Worm (Caenorhabditis elegans) whole organism, late embryonic: ENCODE measurements around the gene clc-28.

ENCODE experiments used
- C38D4.7 ChIP-seq: fragments of 200-800 bp; sonication (Bioruptor generic); optimal IDR thresholded peaks from 2 replicates; lab custom pipeline; 2018; ENCODE audit warnings: mild to moderate bottlenecking, missing genetic modification characterization, moderate library complexity, missing compliant biosample characterization
- F13H6.1 ChIP-seq: sonication (generic microtip); optimal IDR thresholded peaks from 2 replicates; lab custom pipeline; 2016; ENCODE audit warnings: missing genetic modification characterization, missing compliant biosample characterization
- K09A11.1 ChIP-seq: sonication (generic microtip); optimal IDR thresholded peaks from 2 replicates; lab custom pipeline; 2017; ENCODE audit warnings: antibody characterized with exemption, mild to moderate bottlenecking, missing genetic modification characterization, missing compliant biosample characterization; ENCODE audit not compliant: insufficient read depth
- T23F11.4 ChIP-seq: fragments of 200-800 bp; sonication (Bioruptor generic); optimal IDR thresholded peaks from 2 replicates; lab custom pipeline; 2018; ENCODE audit warnings: mild to moderate bottlenecking, missing genetic modification characterization, missing compliant biosample characterization
- Y22D7AL.16 ChIP-seq: sonication (generic microtip); optimal IDR thresholded peaks from 2 replicates; lab custom pipeline; 2016; ENCODE audit warnings: missing genetic modification characterization, missing compliant biosample characterization
- ama-1 ChIP-seq: fragments of 150-350 bp; optimal IDR thresholded peaks from 2 replicates; lab custom pipeline; 2014
- ceh-18 ChIP-seq: sonication (generic microtip); optimal IDR thresholded peaks from 2 replicates; lab custom pipeline; 2016; ENCODE audit warnings: missing genetic modification characterization, missing compliant biosample characterization
- ceh-19 ChIP-seq: fragments of 200-800 bp; sonication (Bioruptor generic); optimal IDR thresholded peaks from 2 replicates; lab custom pipeline; 2018; ENCODE audit warnings: mild to moderate bottlenecking, missing genetic modification characterization, missing compliant biosample characterization
- ceh-2 ChIP-seq: sonication (generic microtip); optimal IDR thresholded peaks from 2 replicates; lab custom pipeline; 2016; ENCODE audit warnings: missing genotype, missing genetic modification characterization, missing compliant biosample characterization
- ceh-24 ChIP-seq: sonication (generic microtip); optimal IDR thresholded peaks from 2 replicates; lab custom pipeline; 2016; ENCODE audit warnings: mild to moderate bottlenecking, missing genetic modification characterization, missing compliant biosample characterization
- ceh-30 ChIP-seq: fragments of 150-350 bp; optimal IDR thresholded peaks from 2 replicates; lab custom pipeline; 2014; ENCODE audit warnings: missing biosample characterization, missing genetic modification characterization
- ceh-34 ChIP-seq: sonication (generic microtip); optimal IDR thresholded peaks from 2 replicates; lab custom pipeline; 2016; ENCODE audit warnings: mild to moderate bottlenecking, missing genetic modification characterization, missing compliant biosample characterization
- ceh-48 ChIP-seq: sonication (generic microtip); optimal IDR thresholded peaks from 2 replicates; lab custom pipeline; 2016; ENCODE audit warnings: missing genetic modification characterization, inconsistent platforms, missing compliant biosample characterization
- ceh-9 ChIP-seq: sonication (generic microtip); optimal IDR thresholded peaks from 2 replicates; lab custom pipeline; 2016; ENCODE audit warnings: mild to moderate bottlenecking, missing genetic modification characterization, inconsistent platforms, missing compliant biosample characterization
- che-1 ChIP-seq: sonication (generic microtip); optimal IDR thresholded peaks from 2 replicates; lab custom pipeline; 2016; ENCODE audit warnings: mild to moderate bottlenecking, missing genetic modification characterization, missing compliant biosample characterization
- dmd-4 ChIP-seq: sonication (generic microtip); optimal IDR thresholded peaks from 2 replicates; lab custom pipeline; 2016; ENCODE audit warnings: borderline replicate concordance, missing genetic modification characterization, missing compliant biosample characterization
- fax-1 ChIP-seq: sonication (generic microtip); optimal IDR thresholded peaks from 2 replicates; lab custom pipeline; 2016; ENCODE audit warnings: missing genotype, missing genetic modification characterization, missing compliant biosample characterization
- fkh-10 ChIP-seq: fragments of 150-350 bp; optimal IDR thresholded peaks from 2 replicates; lab custom pipeline; 2014; ENCODE audit warnings: missing biosample characterization, missing genetic modification reagents, missing genetic modification characterization
- hlh-13 ChIP-seq: fragments of 200-800 bp; sonication (Bioruptor generic); optimal IDR thresholded peaks from 2 replicates; lab custom pipeline; 2018; ENCODE audit warnings: mild to moderate bottlenecking, missing genetic modification characterization, missing compliant biosample characterization
- hlh-30 ChIP-seq: sonication (generic microtip); optimal IDR thresholded peaks from 2 replicates; lab custom pipeline; 2017; ENCODE audit warnings: antibody characterized with exemption, missing genetic modification characterization, missing compliant biosample characterization; ENCODE audit not compliant: insufficient read depth
- hlh-8 ChIP-seq: sonication (generic microtip); optimal IDR thresholded peaks from 2 replicates; lab custom pipeline; 2016; ENCODE audit warnings: missing genotype, missing genetic modification characterization, missing compliant biosample characterization
- lim-6 ChIP-seq: sonication (generic microtip); optimal IDR thresholded peaks from 2 replicates; lab custom pipeline; 2016; ENCODE audit warnings: missing genetic modification characterization, missing compliant biosample characterization
- lin-11 ChIP-seq: fragments of 200-800 bp; sonication (Bioruptor generic); optimal IDR thresholded peaks from 2 replicates; lab custom pipeline; 2018; ENCODE audit warnings: mild to moderate bottlenecking, missing genetic modification characterization, missing compliant biosample characterization
- madf-2 ChIP-seq: sonication (generic microtip); optimal IDR thresholded peaks from 2 replicates; lab custom pipeline; 2017; ENCODE audit warnings: missing genetic modification characterization, missing compliant biosample characterization
- mec-3 ChIP-seq: sonication (generic microtip); optimal IDR thresholded peaks from 2 replicates; lab custom pipeline; 2016; ENCODE audit warnings: borderline replicate concordance, missing genetic modification characterization, missing compliant biosample characterization
- nhr-11 ChIP-seq: fragments of 150-350 bp; optimal IDR thresholded peaks from 2 replicates; lab custom pipeline; 2014; ENCODE audit warnings: missing biosample characterization, missing genetic modification characterization
- npax-4 ChIP-seq: sonication (generic microtip); optimal IDR thresholded peaks from 2 replicates; lab custom pipeline; 2016; ENCODE audit warnings: missing genetic modification characterization, missing compliant biosample characterization
- pat-9 ChIP-seq: fragments of 200-800 bp; sonication (Bioruptor generic); optimal IDR thresholded peaks from 2 replicates; lab custom pipeline; 2018; ENCODE audit warnings: mild to moderate bottlenecking, missing genetic modification characterization, moderate library complexity, missing compliant biosample characterization
- pax-1 ChIP-seq: fragments of 150-350 bp; optimal IDR thresholded peaks from 2 replicates; lab custom pipeline; 2014; ENCODE audit warnings: missing biosample characterization, missing genetic modification characterization
- pha-2 ChIP-seq: sonication (generic microtip); optimal IDR thresholded peaks from 2 replicates; lab custom pipeline; 2017; ENCODE audit warnings: mild to moderate bottlenecking, missing genetic modification characterization, missing compliant biosample characterization
- ref-2 ChIP-seq: sonication (generic microtip); optimal IDR thresholded peaks from 2 replicates; lab custom pipeline; 2016; ENCODE audit warnings: missing genetic modification characterization, missing compliant biosample characterization
- syd-9 ChIP-seq: sonication (generic microtip); optimal IDR thresholded peaks from 2 replicates; lab custom pipeline; 2016; ENCODE audit warnings: mild to moderate bottlenecking, missing genetic modification characterization, moderate library complexity, missing compliant biosample characterization
- tbx-7 ChIP-seq: sonication (generic microtip); optimal IDR thresholded peaks from 2 replicates; lab custom pipeline; 2016; ENCODE audit warnings: missing genotype, missing genetic modification characterization, missing compliant biosample characterization
- unc-3 ChIP-seq, 2 experiments: fragments of 200-800 bp in 1 of 2; sonication (Bioruptor generic) in 1 of 2; sonication (generic microtip) in 1 of 2; conservative IDR thresholded peaks in 1 of 2; optimal IDR thresholded peaks in 1 of 2; 2 replicates each; pipeline versions ENCODE4 v1.3.6 to Lab custom; 2016 to 2022; ENCODE audit warnings: missing compliant biosample characterization in 2 of 2, missing genetic modification characterization in 2 of 2, missing genetic modification reagents in 1 of 2
- unc-86 ChIP-seq: sonication (generic microtip); optimal IDR thresholded peaks from 2 replicates; lab custom pipeline; 2016; ENCODE audit warnings: missing genetic modification characterization, missing compliant biosample characterization
- zip-5 ChIP-seq: sonication (generic microtip); optimal IDR thresholded peaks from 2 replicates; lab custom pipeline; 2016; ENCODE audit warnings: missing genetic modification characterization, missing compliant biosample characterization

The clc-28 gene

ce11 chrIII:8370188-8370587 lies 30.9 kb upstream of the clc-28 start:
- TF ChIP-seq ceh-9 (tag; lab: Kevin White, UChicago) (no peak), lin-11 (tag; lab: Kevin White, UChicago) (no peak), T23F11.4 (no peak), hlh-8 (tag; lab: Kevin White, UChicago) (no peak), hlh-13 (GFP tag; lab: Kevin White, UChicago) (no peak), zip-5 (tag; lab: Kevin White, UChicago) (no peak), ama-1 (lab: Kevin White, UChicago) (no peak), fkh-10 (GFP tag; lab: Kevin White, UChicago) (no peak), ceh-34 (tag; lab: Kevin White, UChicago) (no peak), fax-1 (tag; lab: Kevin White, UChicago) (no peak), lim-6 (no peak)
- TF ChIP-seq, all 69 proteins: peak for 0

- no peak for TF ChIP-seq pha-2 (tag; lab: Kevin White, UChicago)
- TF ChIP-seq ceh-30 (tag; lab: Kevin White, UChicago) = no peak
- no peak for TF ChIP-seq ceh-18
- TF ChIP-seq npax-4 (tag; lab: Kevin White, UChicago) = no peak
These were observed 29.9 kb upstream of the clc-28 start for ce11 chrIII:8369172-8369571.

ce11 chrIII:8368619-8369018 lies 29.3 kb upstream of the clc-28 start, which contains the start of gene R05D3.9:
TSS of gene R05D3.9 (minus strand) at chrIII:8368719.
- TF ChIP-seq madf-2 (tag; lab: Kevin White, UChicago) (no peak), che-1 (tag; lab: Kevin White, UChicago) (no peak), pax-1 (tag; lab: Kevin White, UChicago) (no peak), F13H6.1 (tag; lab: Kevin White, UChicago) (no peak), ceh-2 (tag; lab: Kevin White, UChicago) (no peak), unc-86 (tag; lab: Kevin White, UChicago) (no peak), ceh-24 (no peak), K09A11.1 (tag; lab: Kevin White, UChicago) (no peak), Y22D7AL.16 (no peak), nhr-11 (no peak), tbx-7 (tag; lab: Kevin White, UChicago) (no peak), C38D4.7 (no peak), ceh-48 (no peak), mec-3 (tag; lab: Kevin White, UChicago) (no peak), unc-3 (GFP tag; conservative IDR thresholded peaks at IDR 0.05; lab: Robert Waterston, UW) (no peak), unc-3 (tag; optimal IDR thresholded peaks at IDR 0.05; lab: Kevin White, UChicago) (no peak)

- no peak for TF ChIP-seq ceh-24
- no peak for TF ChIP-seq pat-9 (tag; lab: Kevin White, UChicago)
- TF ChIP-seq ceh-30 (tag; lab: Kevin White, UChicago) = no peak
- TF ChIP-seq dmd-4 (tag; lab: Kevin White, UChicago) = no peak
- TF ChIP-seq lim-6 = no peak
- no peak for TF ChIP-seq pha-2 (tag; lab: Kevin White, UChicago)
- no peak for TF ChIP-seq ceh-48
- TF ChIP-seq syd-9 (tag; lab: Kevin White, UChicago) = no peak
- TF ChIP-seq ref-2 (tag; lab: Kevin White, UChicago) = no peak
- TF ChIP-seq ceh-34 (tag; lab: Kevin White, UChicago) = no peak
- TF ChIP-seq hlh-30 (tag; lab: Kevin White, UChicago) = no peak
- no peak for TF ChIP-seq ceh-19 (GFP tag; lab: Kevin White, UChicago)
These were observed 24.2 kb upstream of the clc-28 start, which contains the start of gene R05D3.3 for ce11 chrIII:8363253-8364061. TSS of gene R05D3.3 (plus strand) at chrIII:8364011.
